Fruit fly (Drosophila melanogaster) whole organism, embryonic: ENCODE measurements around the gene CG16779.

Experiments used
- Awh ChIP-seq: fragments of 200-800 bp; sonication (Bioruptor generic); IDR thresholded peaks from 2 replicates; pipeline ENCODE4, ENCODE4 v1.3.6; 2022; ENCODE audit warnings: missing biosample characterization, missing genetic modification characterization
- C15 ChIP-seq: fragments of 200-800 bp; sonication (Bioruptor generic); IDR thresholded peaks from 3 replicates; pipeline ENCODE4 v1.3.6; 2022; ENCODE audit warnings: missing biosample characterization, missing genetic modification characterization
- CG10274 ChIP-seq: fragments of 200-800 bp; sonication (Bioruptor generic); optimal IDR thresholded peaks from 3 replicates; lab custom pipeline; 2017; ENCODE audit warnings: missing biosample characterization, mild to moderate bottlenecking, missing genetic modification characterization
- CG10979 ChIP-seq: fragments of 200-800 bp; sonication (Bioruptor generic); optimal IDR thresholded peaks from 2 replicates; lab custom pipeline; 2018; ENCODE audit warnings: missing biosample characterization, mild to moderate bottlenecking, missing genetic modification characterization, moderate library complexity
- CG11085 ChIP-seq: fragments of 200-800 bp; sonication (Bioruptor generic); IDR thresholded peaks from 2 replicates; pipeline ENCODE4 v1.3.6; 2022; ENCODE audit warnings: missing biosample characterization, missing genetic modification characterization
- CG11093 ChIP-seq: fragments of 200-800 bp; sonication (Bioruptor generic); IDR thresholded peaks from 3 replicates; pipeline ENCODE4 v1.3.6; 2022; ENCODE audit warnings: missing biosample characterization, missing genetic modification characterization
- CG13123 ChIP-seq: fragments of 200-800 bp; sonication (Bioruptor generic); optimal IDR thresholded peaks from 2 replicates; lab custom pipeline; 2016; ENCODE audit warnings: missing biosample characterization, missing genetic modification characterization
- CG15601 ChIP-seq: fragments of 200-800 bp; sonication (Bioruptor generic); optimal IDR thresholded peaks from 3 replicates; lab custom pipeline; 2019; ENCODE audit warnings: missing biosample characterization, mild to moderate bottlenecking, missing genetic modification characterization, moderate library complexity
- CG16863 ChIP-seq: fragments of 200-800 bp; sonication (Bioruptor generic); optimal IDR thresholded peaks from 3 replicates; lab custom pipeline; 2016; ENCODE audit warnings: missing biosample characterization, missing genetic modification characterization
- CG17568 ChIP-seq: fragments of 200-800 bp; sonication (Bioruptor generic); optimal IDR thresholded peaks from 2 replicates; lab custom pipeline; 2018; ENCODE audit warnings: missing biosample characterization, mild to moderate bottlenecking, missing genetic modification characterization, moderate library complexity
- CG1792 ChIP-seq: fragments of 200-800 bp; sonication (Bioruptor generic); optimal IDR thresholded peaks from 2 replicates; lab custom pipeline; 2016; ENCODE audit warnings: missing biosample characterization, missing genetic modification characterization
- CG2120 ChIP-seq: fragments of 200-800 bp; sonication (Bioruptor generic); optimal IDR thresholded peaks from 3 replicates; lab custom pipeline; 2016; ENCODE audit warnings: missing biosample characterization, missing genetic modification characterization
- CG33557 ChIP-seq: fragments of 200-800 bp; sonication (Bioruptor generic); optimal IDR thresholded peaks from 2 replicates; lab custom pipeline; 2019; ENCODE audit warnings: missing biosample characterization, mild to moderate bottlenecking, missing genetic modification characterization, moderate library complexity
- CG34376 ChIP-seq: fragments of 200-800 bp; sonication (Bioruptor generic); optimal IDR thresholded peaks from 2 replicates; lab custom pipeline; 2018; ENCODE audit warnings: missing biosample characterization, mild to moderate bottlenecking, missing genetic modification characterization
- CG4854 ChIP-seq: fragments of 200-800 bp; sonication (Bioruptor generic); optimal IDR thresholded peaks from 2 replicates; lab custom pipeline; 2016; ENCODE audit warnings: missing biosample characterization, missing genetic modification characterization, inconsistent platforms
- CG6272 ChIP-seq: fragments of 200-800 bp; sonication (Bioruptor generic); IDR thresholded peaks from 2 replicates; pipeline ENCODE4 v1.3.6; 2022; ENCODE audit warnings: missing biosample characterization, missing genetic modification characterization
- CG6791 ChIP-seq: fragments of 200-800 bp; sonication (Bioruptor generic); IDR thresholded peaks from 3 replicates; pipeline ENCODE4 v1.3.6; 2022; ENCODE audit warnings: missing biosample characterization, missing genetic modification characterization; ENCODE audit not compliant: partially characterized antibody
- CG8089 ChIP-seq: fragments of 200-800 bp; sonication (Bioruptor generic); optimal IDR thresholded peaks from 3 replicates; lab custom pipeline; 2016; ENCODE audit warnings: missing biosample characterization, missing genetic modification characterization
- CG8478 ChIP-seq: fragments of >200 bp; optimal IDR thresholded peaks from 2 replicates; lab custom pipeline; 2018
- CG9797 ChIP-seq: fragments of 200-800 bp; sonication (Bioruptor generic); optimal IDR thresholded peaks from 3 replicates; lab custom pipeline; 2018; ENCODE audit warnings: missing biosample characterization, mild to moderate bottlenecking, missing genetic modification characterization
- Dek ChIP-seq: fragments of 200-800 bp; sonication (Bioruptor generic); optimal IDR thresholded peaks from 3 replicates; lab custom pipeline; 2019; ENCODE audit warnings: missing biosample characterization, mild to moderate bottlenecking, missing genetic modification characterization, moderate library complexity
- HHEX ChIP-seq: fragments of 200-800 bp; sonication (Bioruptor generic); optimal IDR thresholded peaks from 3 replicates; lab custom pipeline; 2017; ENCODE audit warnings: missing biosample characterization, mild to moderate bottlenecking, missing genetic modification characterization, missing genetic modification reagents
- HmgZ ChIP-seq: fragments of 200-800 bp; sonication (Bioruptor generic); optimal IDR thresholded peaks from 2 replicates; lab custom pipeline; 2018; ENCODE audit warnings: missing biosample characterization, mild to moderate bottlenecking, missing genetic modification characterization
- Hr3 ChIP-seq: fragments of 200-800 bp; sonication (Bioruptor generic); optimal IDR thresholded peaks from 3 replicates; lab custom pipeline; 2016; ENCODE audit warnings: missing biosample characterization, missing genetic modification characterization
- Hr39 ChIP-seq: fragments of >200 bp; optimal IDR thresholded peaks from 2 replicates; lab custom pipeline; 2017
- Jarid2 ChIP-seq: fragments of 200-800 bp; sonication (Bioruptor generic); optimal IDR thresholded peaks from 3 replicates; lab custom pipeline; 2017; ENCODE audit warnings: mild to moderate bottlenecking, missing biosample characterization, missing genetic modification reagents, missing genetic modification characterization
- NC2β ChIP-seq: fragments of 200-800 bp; sonication (Bioruptor generic); optimal IDR thresholded peaks from 2 replicates; lab custom pipeline; 2016; ENCODE audit warnings: missing biosample characterization, missing genetic modification characterization
- Nf-YA ChIP-seq: fragments of 200-800 bp; sonication (Bioruptor generic); IDR thresholded peaks from 2 replicates; pipeline ENCODE4 v1.3.6; 2022; ENCODE audit warnings: missing biosample characterization, missing genetic modification characterization
- Opbp ChIP-seq: fragments of 200-800 bp; sonication (Bioruptor generic); IDR thresholded peaks from 3 replicates; pipeline ENCODE4 v1.3.6; 2022; ENCODE audit warnings: missing biosample characterization, missing genetic modification characterization; ENCODE audit not compliant: partially characterized antibody
- Sin3A ChIP-seq: fragments of >200 bp; optimal IDR thresholded peaks from 2 replicates; lab custom pipeline; 2018
- Spps ChIP-seq: fragments of 200-800 bp; sonication (Bioruptor generic); optimal IDR thresholded peaks from 2 replicates; lab custom pipeline; 2018; ENCODE audit warnings: missing biosample characterization, mild to moderate bottlenecking, missing genetic modification characterization
- Usf ChIP-seq: fragments of 200-800 bp; sonication (Bioruptor generic); optimal IDR thresholded peaks from 2 replicates; lab custom pipeline; 2017; ENCODE audit warnings: missing genotype, missing biosample characterization, missing genetic modification characterization
- abd-A ChIP-seq: fragments of 200-800 bp; sonication (Bioruptor generic); optimal IDR thresholded peaks from 3 replicates; lab custom pipeline; 2019; ENCODE audit warnings: missing biosample characterization, mild to moderate bottlenecking, missing genetic modification characterization, moderate library complexity
- ara ChIP-seq: fragments of 200-800 bp; sonication (Bioruptor generic); IDR thresholded peaks from 2 replicates; pipeline ENCODE4 v1.3.6; 2022; ENCODE audit warnings: missing biosample characterization, missing genetic modification characterization
- az2 ChIP-seq: fragments of 200-800 bp; sonication (Bioruptor generic); optimal IDR thresholded peaks from 3 replicates; lab custom pipeline; 2016; ENCODE audit warnings: missing biosample characterization, missing genetic modification characterization
- cato ChIP-seq: fragments of 200-800 bp; sonication (Bioruptor generic); optimal IDR thresholded peaks from 2 replicates; lab custom pipeline; 2016; ENCODE audit warnings: missing biosample characterization, missing genetic modification characterization, borderline replicate concordance
- corto ChIP-seq: fragments of 200-800 bp; sonication (Bioruptor generic); optimal IDR thresholded peaks from 2 replicates; lab custom pipeline; 2016; ENCODE audit warnings: missing biosample characterization, mild to moderate bottlenecking, missing genetic modification characterization, moderate library complexity
- dmrt11E ChIP-seq: fragments of 200-800 bp; sonication (Bioruptor generic); optimal IDR thresholded peaks from 3 replicates; lab custom pipeline; 2018; ENCODE audit warnings: missing biosample characterization, mild to moderate bottlenecking, missing genetic modification characterization, moderate library complexity
- fd64A ChIP-seq: fragments of 200-800 bp; sonication (Bioruptor generic); optimal IDR thresholded peaks from 3 replicates; lab custom pipeline; 2018; ENCODE audit warnings: missing biosample characterization, mild to moderate bottlenecking, missing genetic modification characterization
- gcm2 ChIP-seq: fragments of 200-800 bp; sonication (Bioruptor generic); optimal IDR thresholded peaks from 2 replicates; lab custom pipeline; 2016; ENCODE audit warnings: missing biosample characterization, missing genetic modification characterization
- gfzf ChIP-seq: fragments of 200-800 bp; sonication (Bioruptor generic); optimal IDR thresholded peaks from 2 replicates; lab custom pipeline; 2016; ENCODE audit warnings: missing biosample characterization, mild to moderate bottlenecking, missing genetic modification characterization, moderate library complexity
- gsb-n ChIP-seq: fragments of 200-800 bp; sonication (Bioruptor generic); optimal IDR thresholded peaks from 3 replicates; lab custom pipeline; 2018; ENCODE audit warnings: missing biosample characterization, mild to moderate bottlenecking, missing genetic modification characterization
- lilli ChIP-seq: fragments of 200-800 bp; sonication (Bioruptor generic); optimal IDR thresholded peaks from 3 replicates; lab custom pipeline; 2016; ENCODE audit warnings: missing biosample characterization, missing genetic modification characterization
- lola ChIP-seq, 3 experiments: fragments of >200 bp in 2 of 3; fragments of 200-800 bp in 1 of 3; sonication (Bioruptor generic) in 1 of 3; optimal IDR thresholded peaks; 2 replicates each; lab custom pipeline; 2017 to 2019; ENCODE audit warnings: missing biosample characterization in 3 of 3, missing genetic modification characterization in 3 of 3, mild to moderate bottlenecking in 1 of 3, moderate library complexity in 1 of 3
- lov ChIP-seq, 2 experiments: fragments of 200-800 bp in 1 of 2; fragments of >200 bp in 1 of 2; sonication (Bioruptor generic) in 1 of 2; IDR thresholded peaks in 1 of 2; optimal IDR thresholded peaks in 1 of 2; 2 replicates in 1 of 2; 3 replicates in 1 of 2; pipeline versions ENCODE4 v1.3.6 to Lab custom; 2017 to 2022; ENCODE audit warnings: missing biosample characterization in 1 of 2, missing genetic modification characterization in 1 of 2
- maf-S ChIP-seq: fragments of 200-800 bp; sonication (Bioruptor generic); optimal IDR thresholded peaks from 2 replicates; lab custom pipeline; 2016; ENCODE audit warnings: missing biosample characterization, missing genetic modification characterization
- pita ChIP-seq: fragments of 200-800 bp; sonication (Bioruptor generic); optimal IDR thresholded peaks from 2 replicates; lab custom pipeline; 2017; ENCODE audit warnings: missing biosample characterization, mild to moderate bottlenecking, missing genetic modification characterization
- pros ChIP-seq: fragments of 200-800 bp; sonication (Bioruptor generic); optimal IDR thresholded peaks from 3 replicates; lab custom pipeline; 2019; ENCODE audit warnings: missing biosample characterization, mild to moderate bottlenecking, missing genetic modification characterization, moderate library complexity
- sisA ChIP-seq: fragments of 200-800 bp; sonication (Bioruptor generic); IDR thresholded peaks from 2 replicates; pipeline ENCODE4 v1.3.6; 2022; ENCODE audit warnings: missing biosample characterization, missing genetic modification characterization
- so ChIP-seq: fragments of 200-800 bp; sonication (Bioruptor generic); IDR thresholded peaks from 3 replicates; pipeline ENCODE4 v1.3.6; 2022; ENCODE audit warnings: missing biosample characterization, missing genetic modification characterization
- trh ChIP-seq: fragments of 200-800 bp; sonication (Bioruptor generic); optimal IDR thresholded peaks from 2 replicates; lab custom pipeline; 2016; ENCODE audit warnings: missing biosample characterization, missing genetic modification characterization
- yki ChIP-seq: fragments of >200 bp; optimal IDR thresholded peaks from 3 replicates; lab custom pipeline; 2018

The CG16779 gene

dm6 chr3R:9496748-9497147, 3.3 kb upstream of the CG16779 start (continued):
- TF ChIP-seq Opbp (peak; percentile 70), Hr3 (GFP tag; lab: Kevin White, UChicago) (peak; percentile 68), CG1792 (GFP tag; lab: Kevin White, UChicago) (peak; percentile 47), Jarid2 (GFP tag; lab: Kevin White, UChicago) (no peak), cato (GFP tag; lab: Kevin White, UChicago) (no peak), CG13123 (GFP tag; lab: Kevin White, UChicago) (peak; percentile 54), so (GFP tag; lab: Robert Waterston, UW) (no peak; the same call in 2 of the 3 replicates), gfzf (peak; percentile 54), CG6791 (GFP tag; lab: Robert Waterston, UW) (peak; percentile 77), az2 (GFP tag; lab: Kevin White, UChicago) (peak; percentile 50), lilli (GFP tag; lab: Kevin White, UChicago) (peak; percentile 88), Hr39 (lab: Kevin White, UChicago) (no peak), C15 (GFP tag; lab: Robert Waterston, UW) (no peak), ara (GFP tag; lab: Robert Waterston, UW) (peak; percentile 32; the same call in 1 of the 2 replicates), Awh (GFP tag; lab: Robert Waterston, UW) (no peak), CG2120 (GFP tag; lab: Kevin White, UChicago) (peak; percentile 94), abd-A (tag; lab: Kevin White, UChicago) (no peak), HmgZ (tag; lab: Kevin White, UChicago) (peak; percentile 94), CG10979 (tag; lab: Kevin White, UChicago) (peak; percentile 12), CG9797 (GFP tag; lab: Kevin White, UChicago) (peak; percentile 1), Dek (tag; lab: Kevin White, UChicago) (peak; percentile 82), CG34376 (GFP tag; lab: Kevin White, UChicago) (peak; percentile 90), sisA (GFP tag; lab: Robert Waterston, UW) (no peak), lov (optimal IDR thresholded peaks at IDR 0.05; lab: Kevin White, UChicago) (no peak), lov (GFP tag; IDR thresholded peaks at IDR 0.05; lab: Robert Waterston, UW) (peak; percentile 31; the same call in 1 of the 3 replicates), CG8478 (no peak), pita (peak; percentile 84), trh (GFP tag; lab: Kevin White, UChicago) (peak; percentile 70), Nf-YA (GFP tag; lab: Robert Waterston, UW) (no peak), Spps (tag; lab: Kevin White, UChicago) (no peak), HHEX (GFP tag; lab: Kevin White, UChicago) (peak; percentile 70), CG11093 (GFP tag; lab: Robert Waterston, UW) (no peak), CG8089 (GFP tag; lab: Kevin White, UChicago) (peak; percentile 28), dmrt11E (tag; lab: Kevin White, UChicago) (peak; percentile 46), NC2β (GFP tag; lab: Kevin White, UChicago) (peak; percentile 57), gcm2 (GFP tag; lab: Kevin White, UChicago) (peak; percentile 49), CG4854 (GFP tag; lab: Kevin White, UChicago) (peak; percentile 89), corto (GFP tag; lab: Kevin White, UChicago) (no peak), CG16863 (GFP tag; lab: Kevin White, UChicago) (peak; percentile 42), yki (lab: Kevin White, UChicago) (no peak), CG10274 (GFP tag; lab: Kevin White, UChicago) (no peak), fd64A (GFP tag; lab: Kevin White, UChicago) (no peak), CG11085 (GFP tag; lab: Robert Waterston, UW) (peak; percentile 78), gsb-n (tag; lab: Kevin White, UChicago) (peak; percentile 46), CG6272 (GFP tag; lab: Robert Waterston, UW) (peak; percentile 70), maf-S (peak; percentile 81), Usf (peak; percentile 46), CG33557 (GFP tag; lab: Kevin White, UChicago) (no peak), pros (GFP tag; lab: Kevin White, UChicago) (no peak), CG15601 (tag; lab: Kevin White, UChicago) (peak; percentile 77), CG17568 (GFP tag; lab: Kevin White, UChicago) (peak; percentile 24), Sin3A (lab: Kevin White, UChicago) (no peak), lola (GFP tag; optimal IDR thresholded peaks at IDR 0.05; lab: Kevin White, UChicago) (peak in 1 of 3 experiments; percentile 27)
